Worm (Caenorhabditis elegans) whole organism, L2 larva: ENCODE measurements around the gene tpp-2.

ENCODE experiments used
- C34F6.9 ChIP-seq: fragments of 150-350 bp; optimal IDR thresholded peaks from 2 replicates; lab custom pipeline; 2014; ENCODE audit warnings: missing biosample characterization, missing genetic modification characterization
- F13H6.1 ChIP-seq: sonication (generic microtip); optimal IDR thresholded peaks from 2 replicates; lab custom pipeline; 2016; ENCODE audit warnings: missing genetic modification characterization, missing compliant biosample characterization
- R02D3.7 ChIP-seq: fragments of 150-350 bp; optimal IDR thresholded peaks from 2 replicates; lab custom pipeline; 2014; ENCODE audit warnings: missing biosample characterization, missing genetic modification characterization
- Y55F3AM.14 ChIP-seq: fragments of 200-800 bp; sonication (Bioruptor generic); optimal IDR thresholded peaks from 2 replicates; lab custom pipeline; 2018; ENCODE audit warnings: mild to moderate bottlenecking, missing genetic modification characterization, missing compliant biosample characterization
- ZK546.5 ChIP-seq: sonication (generic microtip); optimal IDR thresholded peaks from 2 replicates; lab custom pipeline; 2017; ENCODE audit warnings: missing biosample characterization, missing genetic modification characterization
- alr-1 ChIP-seq: fragments of 150-350 bp; optimal IDR thresholded peaks from 2 replicates; lab custom pipeline; 2014; ENCODE audit warnings: missing biosample characterization, missing genetic modification characterization
- ama-1 ChIP-seq: fragments of 150-350 bp; optimal IDR thresholded peaks from 2 replicates; lab custom pipeline; 2018; ENCODE audit warnings: inconsistent platforms
- blmp-1 ChIP-seq: sonication (generic microtip); optimal IDR thresholded peaks from 2 replicates; lab custom pipeline; 2017; ENCODE audit warnings: missing genetic modification characterization, mild to moderate bottlenecking, missing compliant biosample characterization, antibody characterized with exemption, moderate library complexity; ENCODE audit not compliant: insufficient read depth
- ceh-82 ChIP-seq: fragments of 150-350 bp; optimal IDR thresholded peaks from 2 replicates; lab custom pipeline; 2014; ENCODE audit warnings: missing biosample characterization, missing genetic modification characterization
- crh-2 ChIP-seq: sonication (generic microtip); optimal IDR thresholded peaks from 2 replicates; lab custom pipeline; 2017; ENCODE audit warnings: missing biosample characterization, missing genetic modification characterization
- egl-27 ChIP-seq: sonication (generic microtip); optimal IDR thresholded peaks from 3 replicates; lab custom pipeline; 2017; ENCODE audit warnings: missing biosample characterization, missing genetic modification reagents, missing genetic modification characterization
- elt-1 ChIP-seq: fragments of 150-350 bp; optimal IDR thresholded peaks from 2 replicates; lab custom pipeline; 2014; ENCODE audit warnings: missing biosample characterization, missing genetic modification characterization
- elt-3 ChIP-seq: sonication (generic microtip); optimal IDR thresholded peaks from 2 replicates; lab custom pipeline; 2017; ENCODE audit warnings: missing biosample characterization, missing genetic modification characterization
- fos-1 ChIP-seq: fragments of 150-350 bp; optimal IDR thresholded peaks from 2 replicates; lab custom pipeline; 2014; ENCODE audit warnings: missing biosample characterization, missing genetic modification characterization
- gmeb-1 ChIP-seq: fragments of 150-350 bp; optimal IDR thresholded peaks from 2 replicates; lab custom pipeline; 2014; ENCODE audit warnings: missing biosample characterization, missing genetic modification characterization
- lin-11 ChIP-seq: fragments of 150-350 bp; sonication (generic microtip); optimal IDR thresholded peaks from 2 replicates; lab custom pipeline; 2014; ENCODE audit warnings: missing biosample characterization, missing genetic modification characterization, inconsistent platforms, mixed read lengths
- lin-13 ChIP-seq: fragments of 150-350 bp; optimal IDR thresholded peaks from 2 replicates; lab custom pipeline; 2014; ENCODE audit warnings: missing biosample characterization, missing genetic modification reagents, missing genetic modification characterization
- lin-39 ChIP-seq: fragments of 150-350 bp; optimal IDR thresholded peaks from 2 replicates; lab custom pipeline; 2014; ENCODE audit warnings: missing biosample characterization, missing genetic modification reagents, missing genetic modification characterization
- lsy-2 ChIP-seq, 2 experiments: fragments of 150-350 bp in 1 of 2; sonication (generic microtip) in 1 of 2; optimal IDR thresholded peaks; 2 replicates each; lab custom pipeline; 2014 to 2017; ENCODE audit warnings: missing biosample characterization in 2 of 2, missing genetic modification characterization in 2 of 2
- mab-5 ChIP-seq: fragments of 150-350 bp; optimal IDR thresholded peaks from 2 replicates; lab custom pipeline; 2014; ENCODE audit warnings: missing biosample characterization, missing genetic modification characterization
- mbf-1 ChIP-seq: sonication (generic microtip); optimal IDR thresholded peaks from 2 replicates; lab custom pipeline; 2017; ENCODE audit warnings: missing biosample characterization, missing genetic modification characterization
- mdl-1 ChIP-seq, 2 experiments: fragments of 150-350 bp in 1 of 2; sonication (generic microtip) in 1 of 2; optimal IDR thresholded peaks; 2 replicates each; lab custom pipeline; 2017; ENCODE audit warnings: missing biosample characterization in 2 of 2, missing genetic modification characterization in 2 of 2
- nhr-10 ChIP-seq: sonication (generic microtip); optimal IDR thresholded peaks from 2 replicates; lab custom pipeline; 2017; ENCODE audit warnings: missing biosample characterization, missing genetic modification characterization
- nhr-11 ChIP-seq: fragments of 150-350 bp; optimal IDR thresholded peaks from 2 replicates; lab custom pipeline; 2014; ENCODE audit warnings: missing biosample characterization, missing genetic modification characterization
- nhr-12 ChIP-seq: fragments of 150-350 bp; optimal IDR thresholded peaks from 2 replicates; lab custom pipeline; 2014; ENCODE audit warnings: missing biosample characterization, missing genetic modification characterization
- nhr-129 ChIP-seq: fragments of 150-350 bp; optimal IDR thresholded peaks from 2 replicates; lab custom pipeline; 2014; ENCODE audit warnings: missing biosample characterization, missing genetic modification characterization
- nhr-21 ChIP-seq: fragments of 150-350 bp; optimal IDR thresholded peaks from 2 replicates; lab custom pipeline; 2014; ENCODE audit warnings: missing biosample characterization, missing genetic modification characterization
- nhr-23 ChIP-seq: fragments of 150-350 bp; optimal IDR thresholded peaks from 2 replicates; lab custom pipeline; 2014; ENCODE audit warnings: missing biosample characterization, missing genetic modification reagents, missing genetic modification characterization
- nhr-237 ChIP-seq: fragments of 150-350 bp; optimal IDR thresholded peaks from 2 replicates; lab custom pipeline; 2014; ENCODE audit warnings: missing biosample characterization, missing genetic modification characterization
- nhr-25 ChIP-seq: fragments of 150-350 bp; sonication (generic microtip); optimal IDR thresholded peaks from 3 replicates; lab custom pipeline; 2014; ENCODE audit warnings: missing biosample characterization, missing genetic modification characterization
- nhr-77 ChIP-seq: fragments of 150-350 bp; optimal IDR thresholded peaks from 2 replicates; lab custom pipeline; 2014; ENCODE audit warnings: missing biosample characterization, missing genetic modification characterization
- peb-1 ChIP-seq: fragments of 150-350 bp; optimal IDR thresholded peaks from 2 replicates; lab custom pipeline; 2014; ENCODE audit warnings: missing biosample characterization, missing genetic modification characterization
- sem-4 ChIP-seq: fragments of 150-350 bp; optimal IDR thresholded peaks from 2 replicates; lab custom pipeline; 2014; ENCODE audit warnings: missing biosample characterization, missing genetic modification reagents, missing genetic modification characterization
- skn-1 ChIP-seq: sonication (generic microtip); optimal IDR thresholded peaks from 2 replicates; lab custom pipeline; 2017; ENCODE audit warnings: missing biosample characterization, missing genetic modification characterization
- sma-3 ChIP-seq: sonication (generic microtip); optimal IDR thresholded peaks from 2 replicates; lab custom pipeline; 2016; ENCODE audit warnings: missing genetic modification reagents, missing genetic modification characterization, missing compliant biosample characterization
- sma-9 ChIP-seq, 2 experiments: fragments of 150-350 bp in 1 of 2; sonication (generic microtip) in 1 of 2; optimal IDR thresholded peaks; 2 replicates each; lab custom pipeline; 2014 to 2016; ENCODE audit warnings: missing genetic modification characterization in 2 of 2, mild to moderate bottlenecking in 1 of 2, missing biosample characterization in 1 of 2, missing compliant biosample characterization in 1 of 2, missing genetic modification reagents in 1 of 2, moderate library complexity in 1 of 2
- snpc-4 ChIP-seq: fragments of 150-350 bp; optimal IDR thresholded peaks from 2 replicates; lab custom pipeline; 2014; ENCODE audit warnings: missing biosample characterization, missing genetic modification characterization
- unc-39 ChIP-seq: fragments of 150-350 bp; optimal IDR thresholded peaks from 2 replicates; lab custom pipeline; 2014; ENCODE audit warnings: missing biosample characterization, missing genetic modification characterization
- unc-55 ChIP-seq: fragments of 150-350 bp; sonication (generic microtip); optimal IDR thresholded peaks from 3 replicates; lab custom pipeline; 2014; ENCODE audit warnings: missing biosample characterization, missing genetic modification reagents, missing genetic modification characterization
- unc-62 ChIP-seq: fragments of 150-350 bp; optimal IDR thresholded peaks from 2 replicates; lab custom pipeline; 2014; ENCODE audit warnings: missing biosample characterization, missing genetic modification reagents, missing genetic modification characterization
- zag-1 ChIP-seq: fragments of 150-350 bp; optimal IDR thresholded peaks from 2 replicates; lab custom pipeline; 2014; ENCODE audit warnings: missing biosample characterization, missing genetic modification characterization
- ztf-4 ChIP-seq: fragments of 150-350 bp; optimal IDR thresholded peaks from 2 replicates; lab custom pipeline; 2014; ENCODE audit warnings: missing biosample characterization, missing genetic modification characterization

Gene tpp-2

DNA sequence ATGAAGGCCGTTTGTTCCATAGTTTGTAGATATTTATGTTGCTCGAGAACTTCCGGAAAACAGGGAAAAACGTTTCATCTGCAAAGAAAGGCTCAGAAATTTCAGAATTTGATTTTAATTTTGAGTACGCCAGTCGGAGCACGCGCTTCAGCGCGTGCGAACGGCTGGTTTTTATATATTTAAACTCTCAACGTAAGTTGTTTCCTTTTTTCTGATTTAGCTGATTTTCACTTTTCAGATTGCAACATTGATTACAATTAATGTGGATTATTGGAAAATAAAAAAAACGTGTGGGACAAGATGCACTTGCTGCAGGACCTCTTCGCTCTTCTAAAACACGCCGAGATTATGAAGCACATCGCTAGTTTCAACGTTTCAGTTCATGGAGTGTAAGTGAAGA, 14.8 kb downstream of the tpp-2 start, which contains the start of gene F21H12.3:
Gene F21H12.3 (plus strand): TSS at position 301 of the 400 bp plus-strand sequence.
- TF ChIP-seq nhr-21 (tag; lab: Kevin White, UChicago): no peak
- TF ChIP-seq elt-1 (tag; lab: Kevin White, UChicago): no peak
- no peak for TF ChIP-seq F13H6.1 (tag; lab: Kevin White, UChicago)
- TF ChIP-seq sma-3 (GFP tag; lab: Kevin White, UChicago): no peak
- no peak for TF ChIP-seq blmp-1 (tag; lab: Kevin White, UChicago)
- TF ChIP-seq nhr-77 (tag; lab: Kevin White, UChicago): no peak
- TF ChIP-seq mdl-1 (tag; optimal IDR thresholded peaks at IDR 0.05; lab: Kevin White, UChicago): no peak
- TF ChIP-seq unc-55: no peak
- no peak for TF ChIP-seq lin-13 (GFP tag; lab: Kevin White, UChicago)
- no peak for TF ChIP-seq nhr-10
- no peak for TF ChIP-seq R02D3.7 (tag; lab: Kevin White, UChicago)
- TF ChIP-seq, all 48 proteins: peak for 0

DNA sequence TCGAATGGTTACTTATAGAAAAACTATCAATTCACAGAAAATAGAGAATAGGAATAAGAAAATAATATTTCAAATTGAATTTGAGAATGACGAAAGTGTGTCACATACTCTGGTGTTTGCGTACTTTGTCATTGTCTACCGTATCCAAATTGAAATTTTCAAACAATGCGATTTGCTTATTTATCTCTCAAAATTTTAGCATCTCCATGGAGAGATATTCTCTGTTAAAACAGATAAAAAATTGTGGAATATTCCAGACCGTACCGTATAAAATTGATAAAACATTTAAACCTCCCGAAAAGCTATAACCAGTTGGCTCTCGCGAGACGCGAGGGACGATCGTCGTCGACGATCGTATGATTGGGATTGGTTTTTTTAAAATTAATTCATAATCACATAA, 16.7 kb downstream of the tpp-2 start, which contains the start of gene fbf-1:
Gene fbf-1 (minus strand): TSS at position 101 of the 400 bp plus-strand sequence.
- TF ChIP-seq sem-4 (tag; lab: Kevin White, UChicago) (no peak), nhr-23 (no peak), unc-62 (GFP tag; lab: Kevin White, UChicago) (no peak), nhr-12 (no peak)

DNA sequence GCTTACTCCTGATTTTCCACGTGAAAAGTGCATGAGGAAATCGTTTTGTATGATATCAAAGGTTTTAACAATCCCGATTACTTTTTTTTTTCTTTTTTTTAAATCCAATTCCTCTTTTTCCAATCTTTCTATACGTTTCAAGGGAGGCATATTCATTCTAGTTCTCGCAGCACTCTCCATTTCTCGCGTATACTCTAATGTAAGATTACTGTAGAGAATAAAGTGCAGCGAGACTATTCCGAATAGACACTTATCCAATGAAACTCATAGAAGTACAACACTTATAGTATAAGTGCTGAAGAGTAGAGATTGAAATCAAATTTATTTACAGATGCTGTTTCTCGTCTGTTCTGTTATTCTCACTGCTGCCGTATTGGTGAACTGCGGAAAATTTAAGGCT, 19.8 kb downstream of the tpp-2 start, which contains the start of gene H12I13.6:
Gene H12I13.6 (plus strand): TSS at position 301 of the 400 bp plus-strand sequence.
- no peak for TF ChIP-seq elt-3 (tag; lab: Kevin White, UChicago)
- TF ChIP-seq sma-3 (GFP tag; lab: Kevin White, UChicago): no peak
- TF ChIP-seq lin-11 (tag; lab: Kevin White, UChicago): no peak
- no peak for TF ChIP-seq egl-27 (tag; lab: Kevin White, UChicago)
- TF ChIP-seq nhr-77 (tag; lab: Kevin White, UChicago): no peak

DNA sequence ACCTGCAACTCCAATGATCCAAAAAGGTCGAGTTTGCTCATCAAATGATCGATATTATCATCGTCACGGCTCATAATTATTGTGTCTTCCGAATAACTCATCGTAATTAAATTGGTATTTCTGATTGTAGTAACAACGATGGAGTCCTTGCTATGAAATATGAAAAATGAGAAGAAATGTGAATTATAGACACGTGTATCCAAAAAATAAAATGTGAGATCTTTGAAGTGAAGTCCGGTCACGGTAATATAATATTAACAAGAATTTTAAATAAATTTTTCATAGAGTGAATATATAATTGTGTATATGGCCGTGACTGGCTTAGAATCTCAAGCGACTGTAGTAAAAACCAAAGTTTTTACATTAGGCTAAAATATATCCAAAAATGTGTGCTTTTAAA, 30.3 kb downstream of the tpp-2 start, which contains the start of gene H12I13.1:
Gene H12I13.1 (minus strand): TSS at position 101 of the 400 bp plus-strand sequence.
- TF ChIP-seq nhr-237 (tag; lab: Kevin White, UChicago) (no peak), snpc-4 (tag; lab: Kevin White, UChicago) (no peak), elt-3 (tag; lab: Kevin White, UChicago) (no peak), nhr-10 (no peak), gmeb-1 (tag; lab: Kevin White, UChicago) (no peak)

DNA sequence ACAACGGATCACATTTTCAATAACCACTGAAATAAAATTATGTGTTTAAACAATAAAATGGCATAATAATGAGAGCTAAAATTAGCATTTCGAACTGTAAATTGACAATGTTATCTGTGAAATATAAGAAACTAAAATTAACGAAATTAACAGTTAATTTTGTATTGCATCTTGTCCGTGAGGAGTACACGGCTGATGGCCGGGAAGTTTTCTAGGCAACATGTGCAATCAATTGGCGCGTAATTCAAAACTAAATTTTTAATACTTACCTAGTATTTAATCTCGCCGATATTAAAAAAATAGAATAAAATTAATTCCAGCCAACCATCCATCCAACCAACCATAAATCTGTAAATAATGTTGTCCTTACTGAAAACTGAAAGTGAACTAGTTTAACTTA, 35.9 kb downstream of the tpp-2 start:
- no peak for TF ChIP-seq nhr-23
- peak; percentile 5 for TF ChIP-seq fos-1 (tag; lab: Kevin White, UChicago)
- peak; percentile 71 for TF ChIP-seq lin-13 (GFP tag; lab: Kevin White, UChicago)
- no peak for TF ChIP-seq nhr-12
- no peak for TF ChIP-seq R02D3.7 (tag; lab: Kevin White, UChicago)
- peak; percentile 4 for TF ChIP-seq zag-1 (tag; lab: Kevin White, UChicago)
- peak; percentile 83 for TF ChIP-seq F13H6.1 (tag; lab: Kevin White, UChicago)
- peak; percentile 77 for TF ChIP-seq crh-2 (tag; lab: Kevin White, UChicago)
- TF ChIP-seq ama-1 (lab: Kevin White, UChicago): no peak
- no peak for TF ChIP-seq alr-1 (tag; lab: Kevin White, UChicago)
- no peak for TF ChIP-seq unc-39 (tag; lab: Kevin White, UChicago)
- no peak for TF ChIP-seq ZK546.5 (tag; lab: Kevin White, UChicago)
- peak; percentile 79 for TF ChIP-seq nhr-21 (tag; lab: Kevin White, UChicago)
- peak; percentile 50 for TF ChIP-seq blmp-1 (tag; lab: Kevin White, UChicago)
- peak; percentile 90 for TF ChIP-seq sma-3 (GFP tag; lab: Kevin White, UChicago)
- TF ChIP-seq nhr-25 (tag; lab: Kevin White, UChicago): no peak
- TF ChIP-seq nhr-10: no peak
- TF ChIP-seq snpc-4 (tag; lab: Kevin White, UChicago): peak; percentile 72
- no peak for TF ChIP-seq peb-1
- TF ChIP-seq nhr-237 (tag; lab: Kevin White, UChicago): no peak
- TF ChIP-seq lin-39: no peak
- peak; percentile 75 for TF ChIP-seq unc-55
- TF ChIP-seq lsy-2 (tag; optimal IDR thresholded peaks at IDR 0.05; lab: Kevin White, UChicago): peak; percentile 77 to 91
- TF ChIP-seq nhr-77 (tag; lab: Kevin White, UChicago): no peak
- TF ChIP-seq C34F6.9 (tag; lab: Kevin White, UChicago): peak; percentile 70
- peak; percentile 56 for TF ChIP-seq nhr-129 (tag; lab: Kevin White, UChicago)
- no peak for TF ChIP-seq elt-1 (tag; lab: Kevin White, UChicago)
- no peak for TF ChIP-seq mbf-1 (tag; lab: Kevin White, UChicago)
- TF ChIP-seq sma-9 (GFP tag; optimal IDR thresholded peaks at IDR 0.05; lab: Kevin White, UChicago): peak; percentile 95
- TF ChIP-seq sma-9 (tag; optimal IDR thresholded peaks at IDR 0.05; lab: Kevin White, UChicago): no peak
- peak; percentile 43 for TF ChIP-seq mab-5 (tag; lab: Kevin White, UChicago)
- TF ChIP-seq nhr-11 (tag; lab: Kevin White, UChicago): no peak
- no peak for TF ChIP-seq skn-1 (tag; lab: Kevin White, UChicago)
- no peak for TF ChIP-seq mdl-1 (tag; optimal IDR thresholded peaks at IDR 0.05; lab: Kevin White, UChicago)
- no peak for TF ChIP-seq ceh-82
- peak; percentile 43 for TF ChIP-seq ztf-4
- TF ChIP-seq Y55F3AM.14 (GFP tag; lab: Kevin White, UChicago): no peak
- peak; percentile 98 for TF ChIP-seq gmeb-1 (tag; lab: Kevin White, UChicago)
